Fruit fly (Drosophila melanogaster): ENCODE measurements around the gene CG31522.

Gene CG31522

dm6 chr3R:4475378-4475777 lies 12.7 kb upstream of the CG31522 start:
- TF ChIP-seq ss (GFP tag; optimal IDR thresholded peaks at IDR 0.05) (no peak), svp (GFP tag) (peak; percentile 43), Blimp-1 (GFP tag; optimal IDR thresholded peaks at IDR 0.05) (peak; percentile 71)

dm6 chr3R:4472694-4472975 lies 10.0 kb upstream of the CG31522 start:
- TF ChIP-seq CG8319 (GFP tag; optimal IDR thresholded peaks at IDR 0.05) (no peak), CG6854 (GFP tag; optimal IDR thresholded peaks at IDR 0.05) (peak; percentile 79), fkh (GFP tag; optimal IDR thresholded peaks at IDR 0.05) (no peak), Blimp-1 (GFP tag; optimal IDR thresholded peaks at IDR 0.05) (peak; percentile 49)

- TF ChIP-seq eg (GFP tag; IDR thresholded peaks at IDR 0.05) (0 out of 3 replicates have a peak, but pooled peaks have one; percentile 21), CG10631 (GFP tag; optimal IDR thresholded peaks at IDR 0.05) (peak; percentile 13), net (GFP tag; optimal IDR thresholded peaks at IDR 0.05) (no peak), svp (GFP tag) (peak; percentile 45), Eip78C (GFP tag) (peak; percentile 66), CG10669 (GFP tag; optimal IDR thresholded peaks at IDR 0.05) (no peak), acj6 (GFP tag; optimal IDR thresholded peaks at IDR 0.05) (no peak), Sox102F (GFP tag; optimal IDR thresholded peaks at IDR 0.05) (no peak), CG8119 (GFP tag; IDR thresholded peaks at IDR 0.05) (no peak), cyc (GFP tag; optimal IDR thresholded peaks at IDR 0.05) (no peak), CG32006 (GFP tag; optimal IDR thresholded peaks at IDR 0.05) (peak; percentile 73), achi (GFP tag; optimal IDR thresholded peaks at IDR 0.05) (no peak), salr (GFP tag; optimal IDR thresholded peaks at IDR 0.05) (peak in 1 of 2 experiments; percentile 47), pdm3 (GFP tag; optimal IDR thresholded peaks at IDR 0.05) (peak; percentile 6), CG6276 (GFP tag; optimal IDR thresholded peaks at IDR 0.05) (peak; percentile 19), CG4318 (GFP tag; optimal IDR thresholded peaks at IDR 0.05) (peak; percentile 47)
Measured at dm6 chr3R:4471846-4472693, 9.4 kb upstream of the CG31522 start.

dm6 chr3R:4471047-4471751 lies 8.5 kb upstream of the CG31522 start:
- TF ChIP-seq CG1621 (tag; optimal IDR thresholded peaks at IDR 0.05) (peak; percentile 68), CG6854 (GFP tag; optimal IDR thresholded peaks at IDR 0.05) (peak; percentile 41), cyc (GFP tag; optimal IDR thresholded peaks at IDR 0.05) (no peak), topi (GFP tag; optimal IDR thresholded peaks at IDR 0.05) (peak; percentile 3), Met (GFP tag; optimal IDR thresholded peaks at IDR 0.05) (no peak), Hr38 (GFP tag; optimal IDR thresholded peaks at IDR 0.05) (no peak), lz (GFP tag; optimal IDR thresholded peaks at IDR 0.05) (no peak), CG7368 (GFP tag; optimal IDR thresholded peaks at IDR 0.05) (no peak), fd59A (GFP tag; optimal IDR thresholded peaks at IDR 0.05) (no peak), CG8319 (GFP tag; optimal IDR thresholded peaks at IDR 0.05) (no peak), CG15336 (GFP tag; IDR thresholded peaks at IDR 0.05) (no peak; the same call in 1 of the 2 replicates), CG11902 (GFP tag; optimal IDR thresholded peaks at IDR 0.05) (no peak), acj6 (GFP tag; optimal IDR thresholded peaks at IDR 0.05) (no peak), CG6163 (GFP tag; IDR thresholded peaks at IDR 0.05) (peak; percentile 29; the same call in 1 of the 3 replicates), OdsH (GFP tag; optimal IDR thresholded peaks at IDR 0.05) (no peak), Lpt (GFP tag; optimal IDR thresholded peaks at IDR 0.05) (no peak), net (GFP tag; optimal IDR thresholded peaks at IDR 0.05) (no peak), Eip93F (GFP tag; optimal IDR thresholded peaks at IDR 0.05) (peak; percentile 39), Blimp-1 (GFP tag; optimal IDR thresholded peaks at IDR 0.05) (no peak), CG11294 (GFP tag; IDR thresholded peaks at IDR 0.05) (no peak), CG16779 (tag; optimal IDR thresholded peaks at IDR 0.05) (no peak), CG8119 (GFP tag; IDR thresholded peaks at IDR 0.05) (no peak), Gug (GFP tag; IDR thresholded peaks at IDR 0.05) (no peak), achi (GFP tag; optimal IDR thresholded peaks at IDR 0.05) (no peak), salr (GFP tag; optimal IDR thresholded peaks at IDR 0.05) (no peak), Sox15 (GFP tag; optimal IDR thresholded peaks at IDR 0.05) (no peak), CG11762 (GFP tag; optimal IDR thresholded peaks at IDR 0.05; ENCODE audit: insufficient read depth) (no peak), CG3032 (tag; optimal IDR thresholded peaks at IDR 0.05) (no peak), esn (GFP tag; optimal IDR thresholded peaks at IDR 0.05) (no peak), CG34406 (GFP tag; optimal IDR thresholded peaks at IDR 0.05) (no peak), pdm3 (GFP tag; optimal IDR thresholded peaks at IDR 0.05) (no peak), CG8632 (GFP tag; optimal IDR thresholded peaks at IDR 0.05) (no peak)
